Worm (Caenorhabditis elegans) whole organism, late embryonic: ENCODE data around the gene Y54G11A.17.

ENCODE experiments used
- C08G9.2 ChIP-seq: sonication (generic microtip); optimal IDR thresholded peaks from 2 replicates; lab custom pipeline; 2016; ENCODE audit warnings: mild to moderate bottlenecking, missing genetic modification characterization, moderate library complexity, missing compliant biosample characterization
- K02D7.2 ChIP-seq: sonication (generic microtip); optimal IDR thresholded peaks from 2 replicates; lab custom pipeline; 2017; ENCODE audit warnings: mild to moderate bottlenecking, missing genetic modification characterization, missing compliant biosample characterization
- K09A11.1 ChIP-seq: sonication (generic microtip); optimal IDR thresholded peaks from 2 replicates; lab custom pipeline; 2017; ENCODE audit warnings: antibody characterized with exemption, mild to moderate bottlenecking, missing genetic modification characterization, missing compliant biosample characterization; ENCODE audit not compliant: insufficient read depth
- Y22D7AL.16 ChIP-seq: sonication (generic microtip); optimal IDR thresholded peaks from 2 replicates; lab custom pipeline; 2016; ENCODE audit warnings: missing genetic modification characterization, missing compliant biosample characterization
- ceh-14 ChIP-seq: sonication (generic microtip); optimal IDR thresholded peaks from 2 replicates; lab custom pipeline; 2016; ENCODE audit warnings: missing genotype, missing genetic modification characterization, missing compliant biosample characterization
- ceh-18 ChIP-seq: sonication (generic microtip); optimal IDR thresholded peaks from 2 replicates; lab custom pipeline; 2016; ENCODE audit warnings: missing genetic modification characterization, missing compliant biosample characterization
- ceh-22 ChIP-seq: sonication (generic microtip); optimal IDR thresholded peaks from 2 replicates; lab custom pipeline; 2017; ENCODE audit warnings: missing biosample characterization, missing genetic modification characterization
- ceh-24 ChIP-seq: sonication (generic microtip); optimal IDR thresholded peaks from 2 replicates; lab custom pipeline; 2016; ENCODE audit warnings: mild to moderate bottlenecking, missing genetic modification characterization, missing compliant biosample characterization
- ceh-30 ChIP-seq: fragments of 150-350 bp; optimal IDR thresholded peaks from 2 replicates; lab custom pipeline; 2014; ENCODE audit warnings: missing biosample characterization, missing genetic modification characterization
- ceh-31 ChIP-seq: sonication (generic microtip); optimal IDR thresholded peaks from 2 replicates; lab custom pipeline; 2016; ENCODE audit warnings: missing genetic modification characterization, missing compliant biosample characterization
- ceh-34 ChIP-seq: sonication (generic microtip); optimal IDR thresholded peaks from 2 replicates; lab custom pipeline; 2016; ENCODE audit warnings: mild to moderate bottlenecking, missing genetic modification characterization, missing compliant biosample characterization
- ceh-45 ChIP-seq: fragments of 200-800 bp; sonication (Bioruptor generic); IDR thresholded peaks from 2 replicates; pipeline ENCODE4 v1.3.6; 2022; ENCODE audit warnings: missing genetic modification reagents, missing genetic modification characterization, missing compliant biosample characterization
- ceh-48 ChIP-seq: sonication (generic microtip); optimal IDR thresholded peaks from 2 replicates; lab custom pipeline; 2016; ENCODE audit warnings: missing genetic modification characterization, inconsistent platforms, missing compliant biosample characterization
- che-1 ChIP-seq: sonication (generic microtip); optimal IDR thresholded peaks from 2 replicates; lab custom pipeline; 2016; ENCODE audit warnings: mild to moderate bottlenecking, missing genetic modification characterization, missing compliant biosample characterization
- dve-1 ChIP-seq: sonication (generic microtip); optimal IDR thresholded peaks from 2 replicates; lab custom pipeline; 2017; ENCODE audit warnings: antibody characterized with exemption, mild to moderate bottlenecking, missing genetic modification characterization, missing compliant biosample characterization
- elt-2 ChIP-seq: sonication (generic microtip); optimal IDR thresholded peaks from 2 replicates; lab custom pipeline; 2016; ENCODE audit warnings: missing genetic modification reagents, missing genetic modification characterization, missing compliant biosample characterization
- ets-4 ChIP-seq: sonication (generic microtip); optimal IDR thresholded peaks from 2 replicates; lab custom pipeline; 2016; ENCODE audit warnings: missing genetic modification characterization, missing compliant biosample characterization
- fax-1 ChIP-seq: sonication (generic microtip); optimal IDR thresholded peaks from 2 replicates; lab custom pipeline; 2016; ENCODE audit warnings: missing genotype, missing genetic modification characterization, missing compliant biosample characterization
- hlh-15 ChIP-seq: sonication (generic microtip); optimal IDR thresholded peaks from 2 replicates; lab custom pipeline; 2016; ENCODE audit warnings: missing genetic modification characterization, missing compliant biosample characterization
- hlh-8 ChIP-seq: sonication (generic microtip); optimal IDR thresholded peaks from 2 replicates; lab custom pipeline; 2016; ENCODE audit warnings: missing genotype, missing genetic modification characterization, missing compliant biosample characterization
- lin-11 ChIP-seq: fragments of 200-800 bp; sonication (Bioruptor generic); optimal IDR thresholded peaks from 2 replicates; lab custom pipeline; 2018; ENCODE audit warnings: mild to moderate bottlenecking, missing genetic modification characterization, missing compliant biosample characterization
- madf-2 ChIP-seq: sonication (generic microtip); optimal IDR thresholded peaks from 2 replicates; lab custom pipeline; 2017; ENCODE audit warnings: missing genetic modification characterization, missing compliant biosample characterization
- mec-3 ChIP-seq: sonication (generic microtip); optimal IDR thresholded peaks from 2 replicates; lab custom pipeline; 2016; ENCODE audit warnings: borderline replicate concordance, missing genetic modification characterization, missing compliant biosample characterization
- nfya-1 ChIP-seq: sonication (generic microtip); optimal IDR thresholded peaks from 2 replicates; lab custom pipeline; 2017; ENCODE audit warnings: missing genetic modification characterization, mild to moderate bottlenecking, missing compliant biosample characterization, antibody characterized with exemption, moderate library complexity
- nhr-11 ChIP-seq: fragments of 150-350 bp; optimal IDR thresholded peaks from 2 replicates; lab custom pipeline; 2014; ENCODE audit warnings: missing biosample characterization, missing genetic modification characterization
- nhr-232 ChIP-seq: sonication (generic microtip); optimal IDR thresholded peaks from 2 replicates; lab custom pipeline; 2016; ENCODE audit warnings: missing genetic modification characterization, missing compliant biosample characterization
- npax-4 ChIP-seq: sonication (generic microtip); optimal IDR thresholded peaks from 2 replicates; lab custom pipeline; 2016; ENCODE audit warnings: missing genetic modification characterization, missing compliant biosample characterization
- odd-2 ChIP-seq: sonication (generic microtip); optimal IDR thresholded peaks from 2 replicates; lab custom pipeline; 2017; ENCODE audit warnings: antibody characterized with exemption, mild to moderate bottlenecking, missing genetic modification characterization, missing compliant biosample characterization
- pat-9 ChIP-seq: fragments of 200-800 bp; sonication (Bioruptor generic); optimal IDR thresholded peaks from 2 replicates; lab custom pipeline; 2018; ENCODE audit warnings: mild to moderate bottlenecking, missing genetic modification characterization, moderate library complexity, missing compliant biosample characterization
- pha-2 ChIP-seq: sonication (generic microtip); optimal IDR thresholded peaks from 2 replicates; lab custom pipeline; 2017; ENCODE audit warnings: mild to moderate bottlenecking, missing genetic modification characterization, missing compliant biosample characterization
- pqm-1 ChIP-seq: sonication (generic microtip); optimal IDR thresholded peaks from 2 replicates; lab custom pipeline; 2016; ENCODE audit warnings: missing genetic modification characterization, missing compliant biosample characterization
- pros-1 ChIP-seq: fragments of 150-350 bp; optimal IDR thresholded peaks from 2 replicates; lab custom pipeline; 2014; ENCODE audit warnings: missing biosample characterization, missing genetic modification reagents, missing genetic modification characterization
- ref-2 ChIP-seq: sonication (generic microtip); optimal IDR thresholded peaks from 2 replicates; lab custom pipeline; 2016; ENCODE audit warnings: missing genetic modification characterization, missing compliant biosample characterization
- sox-2 ChIP-seq: fragments of 200-800 bp; sonication (Bioruptor generic); IDR thresholded peaks from 2 replicates; pipeline ENCODE4 v1.3.6; 2022; ENCODE audit warnings: missing genetic modification reagents, missing genetic modification characterization, missing compliant biosample characterization
- syd-9 ChIP-seq: sonication (generic microtip); optimal IDR thresholded peaks from 2 replicates; lab custom pipeline; 2016; ENCODE audit warnings: mild to moderate bottlenecking, missing genetic modification characterization, moderate library complexity, missing compliant biosample characterization
- tbx-2 ChIP-seq: sonication (generic microtip); optimal IDR thresholded peaks from 2 replicates; lab custom pipeline; 2016; ENCODE audit warnings: missing genetic modification characterization, missing compliant biosample characterization
- unc-3 ChIP-seq, 2 experiments: fragments of 200-800 bp in 1 of 2; sonication (Bioruptor generic) in 1 of 2; sonication (generic microtip) in 1 of 2; conservative IDR thresholded peaks in 1 of 2; optimal IDR thresholded peaks in 1 of 2; 2 replicates each; pipeline versions ENCODE4 v1.3.6 to Lab custom; 2016 to 2022; ENCODE audit warnings: missing compliant biosample characterization in 2 of 2, missing genetic modification characterization in 2 of 2, missing genetic modification reagents in 1 of 2
- unc-42 ChIP-seq: sonication (generic microtip); optimal IDR thresholded peaks from 2 replicates; lab custom pipeline; 2016; ENCODE audit warnings: missing genotype, missing genetic modification characterization, missing compliant biosample characterization

Y54G11A.17 gene

ce11 chrII:14349356-14349923 lies at the start of gene Y54G11A.17, which contains the start of the genes lin-7 and elof-1 (continued):
- no peak for TF ChIP-seq ceh-45 (GFP tag; lab: Robert Waterston, UW)
- no peak for TF ChIP-seq hlh-15 (tag; lab: Kevin White, UChicago)
- TF ChIP-seq tbx-2 (tag; lab: Kevin White, UChicago): peak; percentile 55
- TF ChIP-seq pros-1: no peak
- TF ChIP-seq npax-4 (tag; lab: Kevin White, UChicago): no peak
- TF ChIP-seq K02D7.2 (tag; lab: Kevin White, UChicago): no peak
- TF ChIP-seq unc-42 (tag; lab: Kevin White, UChicago): peak; percentile 78
- no peak for TF ChIP-seq ceh-24 (tag; lab: Kevin White, UChicago)
- no peak for TF ChIP-seq pqm-1
- no peak for TF ChIP-seq odd-2 (tag; lab: Kevin White, UChicago)
- TF ChIP-seq C08G9.2 (tag; lab: Kevin White, UChicago): no peak
- TF ChIP-seq fax-1 (tag; lab: Kevin White, UChicago): no peak
- TF ChIP-seq K09A11.1 (tag; lab: Kevin White, UChicago): no peak
- peak; percentile 5 for TF ChIP-seq madf-2 (tag; lab: Kevin White, UChicago)
- TF ChIP-seq che-1 (tag; lab: Kevin White, UChicago): no peak
- peak; percentile 19 for TF ChIP-seq ets-4 (tag; lab: Kevin White, UChicago)

- TF ChIP-seq ceh-18 (tag; lab: Kevin White, UChicago) (no peak), sox-2 (GFP tag; lab: Robert Waterston, UW) (no peak), hlh-8 (tag; lab: Kevin White, UChicago) (no peak), lin-11 (tag; lab: Kevin White, UChicago) (no peak), nhr-11 (no peak), nhr-232 (tag; lab: Kevin White, UChicago) (no peak), elt-2 (tag; lab: Kevin White, UChicago) (no peak)
These were observed 44.6 kb upstream of the Y54G11A.17 start for ce11 chrII:14393766-14394165.

- no peak for TF ChIP-seq ref-2 (tag; lab: Kevin White, UChicago)
- peak; percentile 57 for TF ChIP-seq ceh-48 (tag; lab: Kevin White, UChicago)
- peak; percentile 38 for TF ChIP-seq tbx-2 (tag; lab: Kevin White, UChicago)
- TF ChIP-seq dve-1 (tag; lab: Kevin White, UChicago): no peak
- peak; percentile 51 for TF ChIP-seq ceh-31 (tag; lab: Kevin White, UChicago)
- TF ChIP-seq elt-2 (tag; lab: Kevin White, UChicago): peak; percentile 1
- no peak for TF ChIP-seq unc-3 (GFP tag; conservative IDR thresholded peaks at IDR 0.05; lab: Robert Waterston, UW)
- no peak for TF ChIP-seq unc-3 (tag; optimal IDR thresholded peaks at IDR 0.05; lab: Kevin White, UChicago)
- TF ChIP-seq nfya-1: peak; percentile 20
- peak; percentile 63 for TF ChIP-seq unc-42 (tag; lab: Kevin White, UChicago)
- TF ChIP-seq ceh-34 (tag; lab: Kevin White, UChicago): peak; percentile 3
These were observed 41.0 kb upstream of the Y54G11A.17 start, which contains the start of the genes kbp-3 and nurf-1 for ce11 chrII:14390036-14390763. Gene kbp-3 (minus strand): TSS chrII:14390078. Gene nurf-1 (plus strand): TSS chrII:14390713.

ce11 chrII:14388213-14388612 lies 39.0 kb upstream of the Y54G11A.17 start, which contains the start of gene F26H11.8:
Gene F26H11.8 (plus strand): TSS chrII:14388513.
- TF ChIP-seq ceh-48 (tag; lab: Kevin White, UChicago) (no peak), lin-11 (tag; lab: Kevin White, UChicago) (no peak), tbx-2 (tag; lab: Kevin White, UChicago) (no peak), C08G9.2 (tag; lab: Kevin White, UChicago) (no peak), ref-2 (tag; lab: Kevin White, UChicago) (no peak), syd-9 (tag; lab: Kevin White, UChicago) (no peak), ceh-24 (tag; lab: Kevin White, UChicago) (no peak), pat-9 (tag; lab: Kevin White, UChicago) (no peak), pqm-1 (no peak), Y22D7AL.16 (tag; lab: Kevin White, UChicago) (no peak), ceh-14 (tag; lab: Kevin White, UChicago) (no peak), mec-3 (tag; lab: Kevin White, UChicago) (no peak), ceh-22 (tag; lab: Kevin White, UChicago) (no peak), nhr-11 (no peak), pha-2 (tag; lab: Kevin White, UChicago) (no peak), ceh-30 (tag; lab: Kevin White, UChicago) (no peak), fax-1 (tag; lab: Kevin White, UChicago) (no peak)
